Fruit fly (Drosophila melanogaster): ENCODE measurements around the gene CG3294.
A peak's percentile ranks its signal among the peaks of the same experiment; 100 is the strongest.

CG3294 gene

dm6 chr2L:4821757-4822156, 27.4 kb downstream of the CG3294 start, which contains the start of gene CG15628:
TSS of gene CG15628 (plus strand) at chr2L:4821774.
- no peak for TF ChIP-seq CG7101 (tag; optimal IDR thresholded peaks at IDR 0.05)
- TF ChIP-seq CG33017 (tag; optimal IDR thresholded peaks at IDR 0.05) = no peak
- TF ChIP-seq CG14711 (tag; optimal IDR thresholded peaks at IDR 0.05) = no peak
- TF ChIP-seq toe (GFP tag; optimal IDR thresholded peaks at IDR 0.05) = no peak
- no peak for TF ChIP-seq tj (GFP tag; optimal IDR thresholded peaks at IDR 0.05)
- TF ChIP-seq CG12768 (GFP tag; optimal IDR thresholded peaks at IDR 0.05) = no peak
- no peak for TF ChIP-seq Hr96 (GFP tag; optimal IDR thresholded peaks at IDR 0.05)
- no peak for TF ChIP-seq kay (GFP tag; ENCODE audit: borderline replicate concordance)
- TF ChIP-seq CG5204 (GFP tag; optimal IDR thresholded peaks at IDR 0.05) = no peak
- TF ChIP-seq Mnt (GFP tag; optimal IDR thresholded peaks at IDR 0.05) = no peak
- TF ChIP-seq bab1 (GFP tag; optimal IDR thresholded peaks at IDR 0.05) = no peak

dm6 chr2L:4822258-4822657, 27.9 kb downstream of the CG3294 start:
- TF ChIP-seq CG7045 (GFP tag; optimal IDR thresholded peaks at IDR 0.05) (no peak), CG14711 (tag; optimal IDR thresholded peaks at IDR 0.05) (no peak), CG5204 (GFP tag; optimal IDR thresholded peaks at IDR 0.05) (no peak), CG1620 (GFP tag; optimal IDR thresholded peaks at IDR 0.05) (no peak)

- TF ChIP-seq CG12768 (GFP tag; optimal IDR thresholded peaks at IDR 0.05) (no peak), cic (GFP tag; optimal IDR thresholded peaks at IDR 0.05) (no peak), CG5204 (GFP tag; optimal IDR thresholded peaks at IDR 0.05) (no peak)
These were observed 29.4 kb downstream of the CG3294 start for dm6 chr2L:4823797-4824196.

- TF ChIP-seq Clk (GFP tag; optimal IDR thresholded peaks at IDR 0.05) = no peak
- no peak for TF ChIP-seq CG33017 (tag; optimal IDR thresholded peaks at IDR 0.05)
- TF ChIP-seq CG1620 (GFP tag; optimal IDR thresholded peaks at IDR 0.05) = no peak
These were observed 31.3 kb downstream of the CG3294 start for dm6 chr2L:4825695-4826094.

- peak; percentile 68 for TF ChIP-seq cic (GFP tag; optimal IDR thresholded peaks at IDR 0.05)
- no peak for TF ChIP-seq CG5204 (GFP tag; optimal IDR thresholded peaks at IDR 0.05)
- TF ChIP-seq kay (GFP tag; ENCODE audit: borderline replicate concordance) = peak; percentile 10
- no peak for TF ChIP-seq tj (GFP tag; optimal IDR thresholded peaks at IDR 0.05)
- peak; percentile 41 for TF ChIP-seq CG7101 (tag; optimal IDR thresholded peaks at IDR 0.05)
- TF ChIP-seq CG33017 (tag; optimal IDR thresholded peaks at IDR 0.05) = peak; percentile 55
- TF ChIP-seq Mnt (GFP tag; optimal IDR thresholded peaks at IDR 0.05) = peak; percentile 27
- TF ChIP-seq CG1620 (GFP tag; optimal IDR thresholded peaks at IDR 0.05) = no peak
- TF ChIP-seq CG14711 (tag; optimal IDR thresholded peaks at IDR 0.05) = no peak
- TF ChIP-seq ovo (GFP tag; optimal IDR thresholded peaks at IDR 0.05) = peak; percentile 31
- peak; percentile 14 for TF ChIP-seq toe (GFP tag; optimal IDR thresholded peaks at IDR 0.05)
- TF ChIP-seq cnc (optimal IDR thresholded peaks at IDR 0.05) = no peak
- TF ChIP-seq Clk (GFP tag; optimal IDR thresholded peaks at IDR 0.05) = no peak
- TF ChIP-seq CG7045 (GFP tag; optimal IDR thresholded peaks at IDR 0.05) = peak; percentile 59
- TF ChIP-seq CG12768 (GFP tag; optimal IDR thresholded peaks at IDR 0.05) = peak; percentile 56
- TF ChIP-seq Hr96 (GFP tag; optimal IDR thresholded peaks at IDR 0.05) = no peak
- no peak for TF ChIP-seq bab1 (GFP tag; optimal IDR thresholded peaks at IDR 0.05)
- TF ChIP-seq CG11617 (GFP tag; optimal IDR thresholded peaks at IDR 0.05) = peak; percentile 23
- peak; percentile 58 for TF ChIP-seq Crg-1 (GFP tag; optimal IDR thresholded peaks at IDR 0.05)
- peak; percentile 11 for TF ChIP-seq pad (GFP tag; optimal IDR thresholded peaks at IDR 0.05)
These were observed 34.7 kb downstream of the CG3294 start for dm6 chr2L:4829040-4829439.

- peak; percentile 84 for TF ChIP-seq kay (GFP tag; ENCODE audit: borderline replicate concordance)
- peak; percentile 19 for TF ChIP-seq bab1 (GFP tag; optimal IDR thresholded peaks at IDR 0.05)
- TF ChIP-seq Mnt (GFP tag; optimal IDR thresholded peaks at IDR 0.05) = no peak
- no peak for TF ChIP-seq Hr96 (GFP tag; optimal IDR thresholded peaks at IDR 0.05)
These were observed 36.1 kb downstream of the CG3294 start, which contains the start of gene Fnta for dm6 chr2L:4830490-4830889. TSS of gene Fnta (minus strand) at chr2L:4830693.

dm6 chr2L:4835091-4835689, 40.8 kb downstream of the CG3294 start, which contains the start of gene Ir25a:
TSS of gene Ir25a (minus strand) at chr2L:4835300.
- TF ChIP-seq cic (GFP tag; optimal IDR thresholded peaks at IDR 0.05) (no peak), tj (GFP tag; optimal IDR thresholded peaks at IDR 0.05) (no peak), cnc (optimal IDR thresholded peaks at IDR 0.05) (no peak), kay (GFP tag; ENCODE audit: borderline replicate concordance) (peak; percentile 96)

dm6 chr2L:4836193-4836592, 41.8 kb downstream of the CG3294 start:
- TF ChIP-seq bab1 (GFP tag; optimal IDR thresholded peaks at IDR 0.05) (no peak), Mnt (GFP tag; optimal IDR thresholded peaks at IDR 0.05) (no peak), kay (GFP tag; ENCODE audit: borderline replicate concordance) (no peak), CG12768 (GFP tag; optimal IDR thresholded peaks at IDR 0.05) (no peak), cnc (optimal IDR thresholded peaks at IDR 0.05) (no peak), cic (GFP tag; optimal IDR thresholded peaks at IDR 0.05) (no peak), CG7045 (GFP tag; optimal IDR thresholded peaks at IDR 0.05) (no peak), Clk (GFP tag; optimal IDR thresholded peaks at IDR 0.05) (no peak), Hr96 (GFP tag; optimal IDR thresholded peaks at IDR 0.05) (no peak), CG5204 (GFP tag; optimal IDR thresholded peaks at IDR 0.05) (no peak), CG11617 (GFP tag; optimal IDR thresholded peaks at IDR 0.05) (no peak), toe (GFP tag; optimal IDR thresholded peaks at IDR 0.05) (no peak), CG33017 (tag; optimal IDR thresholded peaks at IDR 0.05) (no peak), CG14711 (tag; optimal IDR thresholded peaks at IDR 0.05) (no peak), pad (GFP tag; optimal IDR thresholded peaks at IDR 0.05) (no peak), CG1620 (GFP tag; optimal IDR thresholded peaks at IDR 0.05) (no peak), ovo (GFP tag; optimal IDR thresholded peaks at IDR 0.05) (no peak), tj (GFP tag; optimal IDR thresholded peaks at IDR 0.05) (no peak), CG7101 (tag; optimal IDR thresholded peaks at IDR 0.05) (no peak)

All from whole organism, adult.